Worm (Caenorhabditis elegans) whole organism, L3 larva: ENCODE data around the gene F13A2.3.

Experiments used
- R02D3.7 ChIP-seq: fragments of 150-350 bp; optimal IDR thresholded peaks from 2 replicates; lab custom pipeline; 2014; ENCODE audit warnings: missing biosample characterization, missing genetic modification characterization
- ceh-28 ChIP-seq: fragments of 150-350 bp; optimal IDR thresholded peaks from 2 replicates; lab custom pipeline; 2014; ENCODE audit warnings: missing biosample characterization, missing genetic modification reagents, missing genetic modification characterization
- daf-12 ChIP-seq: fragments of 150-350 bp; optimal IDR thresholded peaks from 2 replicates; lab custom pipeline; 2014; ENCODE audit warnings: missing biosample characterization, missing genetic modification reagents, missing genetic modification characterization
- egl-27 ChIP-seq: sonication (generic microtip); optimal IDR thresholded peaks from 4 replicates; lab custom pipeline; 2017; ENCODE audit warnings: missing biosample characterization, missing genetic modification reagents, missing genetic modification characterization
- egl-5 ChIP-seq: fragments of 150-350 bp; optimal IDR thresholded peaks from 2 replicates; lab custom pipeline; 2017; ENCODE audit warnings: missing biosample characterization, missing genetic modification reagents, missing genetic modification characterization, inconsistent platforms
- elt-1 ChIP-seq: fragments of 150-350 bp; optimal IDR thresholded peaks from 2 replicates; lab custom pipeline; 2014; ENCODE audit warnings: missing biosample characterization, missing genetic modification characterization
- elt-2 ChIP-seq: sonication (generic microtip); optimal IDR thresholded peaks from 2 replicates; lab custom pipeline; 2016; ENCODE audit warnings: missing genetic modification reagents, mild to moderate bottlenecking, missing genetic modification characterization, missing compliant biosample characterization
- elt-3 ChIP-seq, 3 experiments: fragments of 150-350 bp in 1 of 3; sonication (generic microtip) in 2 of 3; optimal IDR thresholded peaks; 2 replicates in 2 of 3; 4 replicates in 1 of 3; lab custom pipeline; 2014 to 2017; ENCODE audit warnings: missing biosample characterization in 3 of 3, missing genetic modification characterization in 3 of 3
- eor-1 ChIP-seq, 2 experiments: fragments of 150-350 bp; optimal IDR thresholded peaks; 2 replicates each; lab custom pipeline; 2014 to 2018; ENCODE audit warnings: missing biosample characterization in 2 of 2, missing genetic modification characterization in 2 of 2
- fkh-10 ChIP-seq: sonication (generic microtip); optimal IDR thresholded peaks from 2 replicates; lab custom pipeline; 2017; ENCODE audit warnings: missing biosample characterization, missing genetic modification reagents, missing genetic modification characterization
- fos-1 ChIP-seq: fragments of 150-350 bp; optimal IDR thresholded peaks from 2 replicates; lab custom pipeline; 2014; ENCODE audit warnings: missing biosample characterization, missing genetic modification characterization
- hmg-11 ChIP-seq: sonication (generic microtip); optimal IDR thresholded peaks from 2 replicates; lab custom pipeline; 2016; ENCODE audit warnings: missing genetic modification characterization, missing compliant biosample characterization
- jun-1 ChIP-seq: fragments of 150-350 bp; optimal IDR thresholded peaks from 2 replicates; lab custom pipeline; 2014; ENCODE audit warnings: missing biosample characterization, missing genetic modification reagents, missing genetic modification characterization
- lin-15B ChIP-seq: fragments of 150-350 bp; optimal IDR thresholded peaks from 2 replicates; lab custom pipeline; 2014; ENCODE audit warnings: missing biosample characterization, missing genetic modification characterization
- lsy-12 ChIP-seq: sonication (generic microtip); optimal IDR thresholded peaks from 2 replicates; lab custom pipeline; 2016; ENCODE audit warnings: mild to moderate bottlenecking, missing genetic modification characterization, missing compliant biosample characterization
- mdl-1 ChIP-seq: fragments of 150-350 bp; optimal IDR thresholded peaks from 2 replicates; lab custom pipeline; 2014; ENCODE audit warnings: missing biosample characterization, missing genetic modification characterization
- mml-1 ChIP-seq: fragments of 150-350 bp; sonication (generic microtip); optimal IDR thresholded peaks from 3 replicates; lab custom pipeline; 2014; ENCODE audit warnings: missing biosample characterization, missing genetic modification characterization
- nfya-1 ChIP-seq: sonication (generic microtip); optimal IDR thresholded peaks from 2 replicates; lab custom pipeline; 2017; ENCODE audit warnings: missing genetic modification characterization, mild to moderate bottlenecking, missing compliant biosample characterization, antibody characterized with exemption, moderate library complexity; ENCODE audit not compliant: insufficient read depth
- nhr-23 ChIP-seq: fragments of 150-350 bp; optimal IDR thresholded peaks from 2 replicates; lab custom pipeline; 2014; ENCODE audit warnings: missing biosample characterization, missing genetic modification reagents, missing genetic modification characterization
- nhr-237 ChIP-seq: fragments of 150-350 bp; optimal IDR thresholded peaks from 2 replicates; lab custom pipeline; 2014; ENCODE audit warnings: missing biosample characterization, missing genetic modification characterization
- nhr-25 ChIP-seq: sonication (generic microtip); optimal IDR thresholded peaks from 2 replicates; lab custom pipeline; 2017; ENCODE audit warnings: missing biosample characterization, missing genetic modification characterization
- nhr-28 ChIP-seq: fragments of 150-350 bp; optimal IDR thresholded peaks from 2 replicates; lab custom pipeline; 2014; ENCODE audit warnings: missing biosample characterization, missing genetic modification characterization
- nhr-43 ChIP-seq: sonication (generic microtip); optimal IDR thresholded peaks from 2 replicates; lab custom pipeline; 2016; ENCODE audit warnings: mild to moderate bottlenecking, missing genetic modification characterization, missing compliant biosample characterization; ENCODE audit not compliant: poor library complexity, severe bottlenecking
- nhr-67 ChIP-seq: fragments of 150-350 bp; optimal IDR thresholded peaks from 2 replicates; lab custom pipeline; 2014; ENCODE audit warnings: missing biosample characterization, missing genetic modification characterization
- pha-4 ChIP-seq: fragments of 150-350 bp; optimal IDR thresholded peaks from 2 replicates; lab custom pipeline; 2014; ENCODE audit warnings: missing biosample characterization, missing genetic modification reagents, missing genetic modification characterization
- sea-2 ChIP-seq: fragments of 150-350 bp; sonication (generic microtip); optimal IDR thresholded peaks from 4 replicates; lab custom pipeline; 2014; ENCODE audit warnings: missing biosample characterization, missing genetic modification reagents, missing genetic modification characterization
- skn-1 ChIP-seq: fragments of 150-350 bp; optimal IDR thresholded peaks from 2 replicates; lab custom pipeline; 2014; ENCODE audit warnings: missing biosample characterization, missing genetic modification characterization
- snpc-4 ChIP-seq: fragments of 150-350 bp; optimal IDR thresholded peaks from 2 replicates; lab custom pipeline; 2014; ENCODE audit warnings: missing biosample characterization, missing genetic modification characterization
- unc-39 ChIP-seq: sonication (generic microtip); optimal IDR thresholded peaks from 4 replicates; lab custom pipeline; 2017; ENCODE audit warnings: missing biosample characterization, missing genetic modification characterization
- unc-62 ChIP-seq: fragments of 150-350 bp; sonication (generic microtip); optimal IDR thresholded peaks from 4 replicates; lab custom pipeline; 2014; ENCODE audit warnings: missing biosample characterization, missing genetic modification reagents, missing genetic modification characterization
- zag-1 ChIP-seq: fragments of 150-350 bp; optimal IDR thresholded peaks from 2 replicates; lab custom pipeline; 2014; ENCODE audit warnings: missing biosample characterization, missing genetic modification characterization
- ztf-11 ChIP-seq: fragments of 150-350 bp; optimal IDR thresholded peaks from 2 replicates; lab custom pipeline; 2014; ENCODE audit warnings: missing biosample characterization, missing genetic modification characterization

F13A2.3 gene

DNA sequence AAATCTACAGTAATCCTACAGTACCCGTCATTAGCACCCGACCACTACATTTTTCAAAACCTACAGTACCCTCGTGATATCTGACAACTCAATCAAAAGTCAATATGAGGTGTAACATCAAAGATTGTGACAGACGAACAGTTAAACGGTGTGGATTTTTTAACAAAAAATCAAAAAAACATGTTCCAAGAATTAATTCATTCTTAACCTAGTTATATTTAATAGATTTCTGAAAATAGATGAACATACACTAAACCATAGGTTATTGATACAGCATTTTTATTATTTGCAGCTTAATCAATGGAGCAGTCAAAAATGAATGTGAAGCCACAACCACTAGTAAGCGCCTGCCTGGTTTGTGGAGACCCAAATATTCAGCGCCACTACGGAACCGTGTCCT is 11.4 kb upstream of the F13A2.3 start, which contains the start of gene nhr-118:
Gene nhr-118 (plus strand): TSS at position 301 of the 400 bp plus-strand sequence.
- TF ChIP-seq zag-1, result no peak
- no peak for TF ChIP-seq ceh-28 (tag; lab: Kevin White, UChicago)
- TF ChIP-seq nhr-23 (tag; lab: Kevin White, UChicago), result no peak
- no peak for TF ChIP-seq unc-39 (tag; lab: Kevin White, UChicago)
- TF ChIP-seq fos-1, result no peak
- TF ChIP-seq nhr-28, result no peak

DNA sequence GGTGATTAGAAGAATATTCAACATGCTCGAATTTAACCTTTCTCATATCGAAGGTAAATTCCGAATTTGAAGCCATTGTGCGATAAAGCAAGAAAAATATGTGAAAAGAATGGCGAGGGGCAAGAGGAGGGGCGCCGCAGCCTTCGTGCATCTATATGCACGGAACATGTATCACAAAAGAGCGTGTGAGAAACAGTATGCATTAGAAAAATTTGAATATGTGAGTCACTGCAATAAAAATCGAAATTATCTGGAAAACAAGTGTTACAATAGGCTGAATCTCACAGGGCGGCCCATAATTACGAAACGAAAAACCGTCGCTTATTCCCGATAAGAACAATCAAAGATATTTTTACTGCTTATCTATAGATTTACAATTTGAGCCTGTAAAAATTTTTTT is 5.7 kb upstream of the F13A2.3 start, which contains the start of gene F13A2.5:
Gene F13A2.5 (minus strand): TSS at position 101 of the 400 bp plus-strand sequence.
- TF ChIP-seq nhr-67 (tag; lab: Kevin White, UChicago) (no peak), nhr-25 (tag; lab: Kevin White, UChicago) (no peak), pha-4 (tag; lab: Kevin White, UChicago) (no peak), nhr-23 (tag; lab: Kevin White, UChicago) (no peak)

DNA sequence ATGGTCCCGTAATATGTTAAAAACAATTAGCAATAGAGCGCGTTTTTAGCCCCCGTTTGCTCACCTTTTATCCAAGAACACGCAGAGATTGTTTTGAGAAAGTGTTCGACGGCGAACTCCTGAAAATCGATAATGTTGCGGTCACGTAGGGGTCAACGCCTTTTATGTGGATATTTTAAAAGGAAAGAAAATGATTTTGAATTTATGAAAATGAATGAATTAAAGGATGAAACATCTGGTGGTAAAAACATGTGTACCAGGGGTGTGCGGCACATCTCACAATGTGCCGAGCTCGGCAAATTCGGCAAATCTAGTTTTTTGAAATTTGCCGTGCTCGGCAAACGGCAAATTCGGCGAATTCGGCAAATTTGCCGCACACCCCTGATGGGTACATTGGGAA is 4.0 kb upstream of the F13A2.3 start, which contains the start of gene F13A2.4:
Gene F13A2.4 (minus strand): TSS at position 101 of the 400 bp plus-strand sequence.
- no peak for TF ChIP-seq nhr-23 (tag; lab: Kevin White, UChicago)

DNA sequence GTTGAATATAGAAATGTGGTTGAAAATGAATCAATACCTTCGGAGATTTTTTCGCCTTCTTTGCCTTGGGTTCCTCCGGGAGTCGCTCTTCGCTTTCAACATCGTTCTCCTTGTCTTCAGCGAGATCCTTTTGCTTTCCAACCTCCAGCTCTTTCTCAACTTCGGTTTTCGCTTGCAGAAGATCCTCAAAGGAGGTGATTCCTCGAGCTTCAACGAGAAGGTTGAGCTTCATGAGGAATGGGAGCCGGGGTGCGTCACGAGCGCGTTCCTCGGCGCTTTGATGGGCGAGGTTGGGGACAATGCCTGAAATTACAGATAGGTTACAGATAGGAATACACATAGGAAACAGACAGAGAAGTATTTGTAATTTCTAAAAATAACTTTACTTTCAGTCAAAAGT is 2.7 kb upstream of the F13A2.3 start:
- TF ChIP-seq pha-4 (tag; lab: Kevin White, UChicago) (no peak), jun-1 (tag; lab: Kevin White, UChicago) (no peak), ztf-11 (tag; lab: Kevin White, UChicago) (no peak), mdl-1 (tag; lab: Kevin White, UChicago) (no peak), unc-62 (GFP tag; lab: Kevin White, UChicago) (no peak), fos-1 (no peak), lin-15B (no peak), lsy-12 (tag; lab: Kevin White, UChicago) (no peak), nhr-67 (tag; lab: Kevin White, UChicago) (no peak), skn-1 (tag; lab: Kevin White, UChicago) (no peak), nhr-23 (tag; lab: Kevin White, UChicago) (no peak), mml-1 (tag; lab: Kevin White, UChicago) (no peak), nfya-1 (no peak), fkh-10 (GFP tag; lab: Kevin White, UChicago) (no peak), hmg-11 (tag; lab: Kevin White, UChicago) (no peak), eor-1 (tag; optimal IDR thresholded peaks at IDR 0.05; lab: Kevin White, UChicago) (no peak), sea-2 (no peak), elt-2 (tag; lab: Kevin White, UChicago) (no peak), egl-5 (tag; lab: Kevin White, UChicago) (no peak)

DNA sequence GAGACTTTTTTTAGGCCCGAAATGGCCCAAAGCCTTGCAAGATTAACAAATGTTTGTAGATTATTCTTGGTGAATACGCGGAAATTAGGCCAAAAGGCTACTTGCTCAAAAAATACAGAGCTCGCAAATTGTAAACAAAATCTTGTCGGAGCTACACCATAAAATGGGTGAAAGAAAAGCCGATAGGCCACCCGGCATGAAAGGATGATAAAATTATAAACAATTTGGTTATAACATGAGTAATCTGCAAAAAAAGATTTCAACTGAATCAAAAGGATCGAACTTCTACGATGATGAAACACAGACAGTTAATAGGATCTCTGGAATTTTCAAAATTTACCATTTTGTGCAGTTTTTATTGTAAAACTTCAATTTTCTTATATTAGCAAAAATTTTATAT is 2.0 kb upstream of the F13A2.3 start:
- TF ChIP-seq elt-3 (tag; optimal IDR thresholded peaks at IDR 0.05; lab: Kevin White, UChicago), result no peak
- TF ChIP-seq nhr-28, result no peak
- TF ChIP-seq nhr-23 (tag; lab: Kevin White, UChicago), result no peak
- no peak for TF ChIP-seq fos-1
- no peak for TF ChIP-seq fkh-10 (GFP tag; lab: Kevin White, UChicago)
- TF ChIP-seq mml-1 (tag; lab: Kevin White, UChicago), result no peak
- no peak for TF ChIP-seq egl-27 (tag; lab: Kevin White, UChicago)
- TF ChIP-seq unc-39 (tag; lab: Kevin White, UChicago), result no peak
- no peak for TF ChIP-seq elt-1 (tag; lab: Kevin White, UChicago)
- TF ChIP-seq nhr-25 (tag; lab: Kevin White, UChicago), result no peak
- TF ChIP-seq daf-12, result no peak
- TF ChIP-seq mdl-1 (tag; lab: Kevin White, UChicago), result no peak
- TF ChIP-seq lsy-12 (tag; lab: Kevin White, UChicago), result no peak
- no peak for TF ChIP-seq nhr-43 (tag; lab: Kevin White, UChicago)
- no peak for TF ChIP-seq R02D3.7

DNA sequence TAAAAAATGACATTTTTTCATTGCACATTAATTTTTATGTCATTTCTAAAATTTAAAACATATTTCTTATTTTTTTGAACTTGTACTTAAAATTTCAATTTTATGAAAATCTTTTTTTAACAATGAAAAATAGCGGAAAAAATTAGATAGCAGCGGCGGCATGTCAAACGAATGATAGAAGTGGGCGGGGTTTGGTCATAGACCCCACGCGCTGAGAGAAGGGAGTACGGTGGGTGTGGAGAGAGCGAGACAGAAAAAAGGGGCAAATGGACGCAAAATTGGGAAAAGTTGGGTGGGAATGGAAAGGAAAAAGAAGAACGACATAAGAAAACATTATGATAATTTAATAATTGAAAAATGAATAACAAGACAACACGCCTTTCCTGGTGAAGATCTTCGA is 8.2 kb downstream of the F13A2.3 start:
- TF ChIP-seq nfya-1, result peak; percentile 93
- TF ChIP-seq ceh-28 (tag; lab: Kevin White, UChicago), result no peak
- TF ChIP-seq nhr-237 (tag; lab: Kevin White, UChicago), result no peak
- no peak for TF ChIP-seq lin-15B
- no peak for TF ChIP-seq snpc-4
- TF ChIP-seq nhr-23 (tag; lab: Kevin White, UChicago), result no peak
